Worm (Caenorhabditis elegans) whole organism, L3 larva: ENCODE measurements around the gene Y113G7A.12.

ENCODE experiments used
- ama-1 ChIP-seq: fragments of 150-350 bp; optimal IDR thresholded peaks from 2 replicates; lab custom pipeline; 2018
- elt-1 ChIP-seq: fragments of 150-350 bp; optimal IDR thresholded peaks from 2 replicates; lab custom pipeline; 2014; ENCODE audit warnings: missing biosample characterization, missing genetic modification characterization
- elt-3 ChIP-seq, 3 experiments: fragments of 150-350 bp in 1 of 3; sonication (generic microtip) in 2 of 3; optimal IDR thresholded peaks; 2 replicates in 2 of 3; 4 replicates in 1 of 3; lab custom pipeline; 2014 to 2017; ENCODE audit warnings: missing biosample characterization in 3 of 3, missing genetic modification characterization in 3 of 3
- fkh-10 ChIP-seq: sonication (generic microtip); optimal IDR thresholded peaks from 2 replicates; lab custom pipeline; 2017; ENCODE audit warnings: missing biosample characterization, missing genetic modification reagents, missing genetic modification characterization
- lin-39 ChIP-seq: fragments of 150-350 bp; optimal IDR thresholded peaks from 2 replicates; lab custom pipeline; 2018; ENCODE audit warnings: missing biosample characterization, missing genetic modification reagents, missing genetic modification characterization
- mml-1 ChIP-seq: fragments of 150-350 bp; sonication (generic microtip); optimal IDR thresholded peaks from 3 replicates; lab custom pipeline; 2014; ENCODE audit warnings: missing biosample characterization, missing genetic modification characterization
- nhr-11 ChIP-seq: fragments of 150-350 bp; optimal IDR thresholded peaks from 2 replicates; lab custom pipeline; 2014; ENCODE audit warnings: missing biosample characterization, missing genetic modification characterization
- nhr-23 ChIP-seq: fragments of 150-350 bp; optimal IDR thresholded peaks from 2 replicates; lab custom pipeline; 2014; ENCODE audit warnings: missing biosample characterization, missing genetic modification reagents, missing genetic modification characterization
- pqm-1 ChIP-seq: fragments of 150-350 bp; optimal IDR thresholded peaks from 2 replicates; lab custom pipeline; 2017; ENCODE audit warnings: missing biosample characterization, missing genetic modification characterization, inconsistent platforms
- unc-62 ChIP-seq: fragments of 150-350 bp; sonication (generic microtip); optimal IDR thresholded peaks from 4 replicates; lab custom pipeline; 2014; ENCODE audit warnings: missing biosample characterization, missing genetic modification reagents, missing genetic modification characterization
- zag-1 ChIP-seq: fragments of 150-350 bp; optimal IDR thresholded peaks from 2 replicates; lab custom pipeline; 2014; ENCODE audit warnings: missing biosample characterization, missing genetic modification characterization

DNA sequence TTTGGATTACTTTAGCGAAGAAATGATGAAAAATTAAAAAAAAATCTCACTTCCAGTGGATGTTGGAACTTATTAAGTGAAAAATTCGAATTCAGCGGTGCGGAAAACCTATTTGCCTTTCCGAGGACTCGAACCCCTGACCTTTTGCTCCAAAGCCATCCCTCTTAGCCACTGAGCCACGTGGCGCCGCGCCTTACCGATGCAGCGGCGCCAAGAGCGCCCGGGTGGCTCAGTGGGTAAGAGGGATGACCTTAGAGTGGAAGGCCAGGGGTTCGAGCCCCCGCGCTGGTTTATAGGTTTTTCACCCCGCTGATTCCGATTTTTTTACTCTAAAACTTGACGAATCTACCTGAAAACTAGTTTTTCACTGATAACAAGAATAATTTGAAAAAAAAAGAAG, 14.8 kb upstream of the Y113G7A.12 start:
- no peak for TF ChIP-seq mml-1 (tag; lab: Kevin White, UChicago)
- no peak for TF ChIP-seq elt-1 (tag; lab: Kevin White, UChicago)
- no peak for TF ChIP-seq nhr-11 (tag; lab: Kevin White, UChicago)
- no peak for TF ChIP-seq fkh-10 (GFP tag; lab: Kevin White, UChicago)
- no peak for TF ChIP-seq lin-39 (tag; lab: Kevin White, UChicago)
- no peak for TF ChIP-seq nhr-23 (tag; lab: Kevin White, UChicago)
- no peak for TF ChIP-seq ama-1 (lab: Kevin White, UChicago)
- TF ChIP-seq zag-1, result no peak
- no peak for TF ChIP-seq elt-3 (tag; optimal IDR thresholded peaks at IDR 0.05; lab: Kevin White, UChicago)
- no peak for TF ChIP-seq unc-62 (GFP tag; lab: Kevin White, UChicago)
- no peak for TF ChIP-seq pqm-1 (tag; lab: Kevin White, UChicago)
